Fruit fly (Drosophila melanogaster): Measurements from ENCODE around the gene CG43218.

Gene CG43218

dm6 chr3L:21292700-21293099, 34.9 kb downstream of the CG43218 start, which contains the start of gene Cpr78Ca:
TSS of gene Cpr78Ca (minus strand) at chr3L:21292800.
- no peak for TF ChIP-seq pan (optimal IDR thresholded peaks at IDR 0.05)
- TF ChIP-seq CG8478 (optimal IDR thresholded peaks at IDR 0.05), result no peak
- TF ChIP-seq EcR (GFP tag; optimal IDR thresholded peaks at IDR 0.05), result no peak
- no peak for TF ChIP-seq psq (optimal IDR thresholded peaks at IDR 0.05)
- TF ChIP-seq Dll (optimal IDR thresholded peaks at IDR 0.05), result no peak
- no peak for TF ChIP-seq usp (GFP tag; optimal IDR thresholded peaks at IDR 0.05)

DNA sequence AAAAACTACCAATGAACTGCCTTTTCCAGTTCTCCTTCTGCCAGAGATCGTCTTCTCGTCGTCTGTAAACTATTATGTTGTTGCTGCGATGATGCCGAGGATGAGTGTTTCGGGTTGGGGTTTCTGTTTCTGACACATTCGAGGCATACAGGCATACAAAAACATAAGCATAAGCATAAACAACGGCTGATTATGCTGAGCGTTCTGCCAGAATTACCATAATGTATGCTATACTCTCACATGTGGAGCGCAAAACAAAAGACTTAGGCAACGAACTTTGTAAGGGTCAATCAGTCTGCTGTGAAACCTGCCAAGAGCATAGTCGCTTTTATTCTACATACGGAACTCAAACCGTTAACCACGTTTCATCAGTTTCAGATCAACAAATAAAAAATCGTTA, 36.4 kb downstream of the CG43218 start, which contains the start of gene Cpr78Cb:
Gene Cpr78Cb (plus strand): TSS at position 291 of the 400 bp plus-strand sequence.
- TF ChIP-seq psq (optimal IDR thresholded peaks at IDR 0.05), result no peak
- TF ChIP-seq pan (optimal IDR thresholded peaks at IDR 0.05), result no peak
- TF ChIP-seq usp (GFP tag; optimal IDR thresholded peaks at IDR 0.05), result no peak
- TF ChIP-seq CG8478 (optimal IDR thresholded peaks at IDR 0.05), result no peak
- no peak for TF ChIP-seq Dll (optimal IDR thresholded peaks at IDR 0.05)
- TF ChIP-seq EcR (GFP tag; optimal IDR thresholded peaks at IDR 0.05), result no peak

DNA sequence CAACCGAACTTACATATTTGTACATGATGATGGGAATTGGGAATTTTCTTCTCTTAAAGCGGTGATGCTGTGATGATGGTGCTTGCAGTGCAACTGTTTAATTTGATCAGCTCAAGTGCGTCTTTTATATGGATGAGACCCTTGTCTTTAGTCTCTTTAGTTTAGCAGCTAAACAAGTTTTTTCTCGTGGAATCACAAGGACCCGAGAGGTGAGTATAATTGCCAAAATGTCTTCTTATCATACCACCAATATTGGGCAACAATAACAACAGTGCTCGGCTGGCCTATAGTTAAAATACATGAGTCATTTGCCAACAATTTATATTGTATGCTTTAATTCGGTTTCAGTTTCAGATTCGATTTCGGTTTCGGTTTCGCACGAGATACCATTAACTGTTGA, 39.9 kb downstream of the CG43218 start, which contains the start of gene Edg78E:
Gene Edg78E (minus strand): TSS at position 101 of the 400 bp plus-strand sequence.
- no peak for TF ChIP-seq usp (GFP tag; optimal IDR thresholded peaks at IDR 0.05)
- no peak for TF ChIP-seq EcR (GFP tag; optimal IDR thresholded peaks at IDR 0.05)
- no peak for TF ChIP-seq pan (optimal IDR thresholded peaks at IDR 0.05)
- TF ChIP-seq Dll (optimal IDR thresholded peaks at IDR 0.05), result no peak
- TF ChIP-seq psq (optimal IDR thresholded peaks at IDR 0.05), result no peak
- TF ChIP-seq CG8478 (optimal IDR thresholded peaks at IDR 0.05), result no peak

DNA sequence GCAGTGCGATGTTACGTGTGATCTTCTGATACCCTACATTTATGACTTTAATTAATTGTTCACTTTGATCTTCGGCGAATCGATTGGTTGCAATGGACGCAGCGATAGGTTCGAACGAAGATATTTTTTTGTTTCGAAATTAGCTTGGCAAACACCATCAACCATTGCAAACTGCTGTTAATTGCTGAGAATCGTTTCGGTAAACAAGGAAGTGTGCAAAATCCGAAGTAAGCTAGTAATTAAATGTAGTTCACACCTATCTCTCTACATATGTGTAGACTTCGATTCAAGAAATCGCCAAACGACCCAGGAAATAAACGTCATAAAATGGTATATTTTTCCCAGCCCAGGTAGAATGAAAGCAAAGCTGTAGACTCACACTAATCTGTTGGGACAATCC, 40.6 kb downstream of the CG43218 start, which contains the start of gene CG43702:
Gene CG43702 (plus strand): TSS at position 301 of the 400 bp plus-strand sequence.
- TF ChIP-seq CG8478 (optimal IDR thresholded peaks at IDR 0.05) (no peak), EcR (GFP tag; optimal IDR thresholded peaks at IDR 0.05) (no peak), Dll (optimal IDR thresholded peaks at IDR 0.05) (no peak), pan (optimal IDR thresholded peaks at IDR 0.05) (no peak), usp (GFP tag; optimal IDR thresholded peaks at IDR 0.05) (no peak), psq (optimal IDR thresholded peaks at IDR 0.05) (no peak)

- no peak for TF ChIP-seq EcR (GFP tag; optimal IDR thresholded peaks at IDR 0.05)
- TF ChIP-seq usp (GFP tag; optimal IDR thresholded peaks at IDR 0.05), result no peak
- no peak for TF ChIP-seq Dll (optimal IDR thresholded peaks at IDR 0.05)
- no peak for TF ChIP-seq pan (optimal IDR thresholded peaks at IDR 0.05)
- no peak for TF ChIP-seq CG8478 (optimal IDR thresholded peaks at IDR 0.05)
- no peak for TF ChIP-seq psq (optimal IDR thresholded peaks at IDR 0.05)
Observed at dm6 chr3L:21299203-21299602, 41.4 kb downstream of the CG43218 start.

DNA sequence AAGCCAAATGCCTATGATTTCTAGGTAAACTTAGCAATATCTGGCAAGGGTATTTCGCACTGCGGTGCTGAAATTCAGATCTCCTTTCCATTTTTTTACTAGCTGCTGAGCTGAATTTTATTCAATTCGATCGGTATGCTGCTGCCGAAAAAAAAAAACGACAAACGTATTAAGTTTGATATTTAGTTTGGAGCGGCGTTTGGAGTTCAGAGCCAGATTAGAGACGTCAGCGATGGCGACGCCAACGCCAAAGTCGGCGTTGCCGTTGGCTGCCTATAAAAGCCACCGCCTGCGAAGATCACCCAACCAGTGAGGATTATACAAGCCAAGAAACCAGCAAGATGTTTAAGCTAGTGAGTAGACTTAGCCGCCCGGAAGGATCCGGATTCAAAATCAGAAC, 42.5 kb downstream of the CG43218 start, which contains the start of gene Cpr78Cc:
Gene Cpr78Cc (plus strand): TSS at position 301 of the 400 bp plus-strand sequence.
- no peak for TF ChIP-seq CG8478 (optimal IDR thresholded peaks at IDR 0.05)

- TF ChIP-seq Dll (optimal IDR thresholded peaks at IDR 0.05) (no peak), psq (optimal IDR thresholded peaks at IDR 0.05) (no peak), usp (GFP tag; optimal IDR thresholded peaks at IDR 0.05) (no peak), pan (optimal IDR thresholded peaks at IDR 0.05) (no peak), CG8478 (optimal IDR thresholded peaks at IDR 0.05) (no peak), EcR (GFP tag; optimal IDR thresholded peaks at IDR 0.05) (no peak)
Observed at dm6 chr3L:21301737-21302487, 44.1 kb downstream of the CG43218 start.

- TF ChIP-seq usp (GFP tag; optimal IDR thresholded peaks at IDR 0.05) (no peak), Dll (optimal IDR thresholded peaks at IDR 0.05) (no peak), CG8478 (optimal IDR thresholded peaks at IDR 0.05) (no peak), pan (optimal IDR thresholded peaks at IDR 0.05) (no peak), EcR (GFP tag; optimal IDR thresholded peaks at IDR 0.05) (no peak), psq (optimal IDR thresholded peaks at IDR 0.05) (no peak)
Observed at dm6 chr3L:21302493-21302892, 44.7 kb downstream of the CG43218 start.

dm6 chr3L:21303659-21304058, 45.8 kb downstream of the CG43218 start:
- TF ChIP-seq EcR (GFP tag; optimal IDR thresholded peaks at IDR 0.05), result no peak
- TF ChIP-seq usp (GFP tag; optimal IDR thresholded peaks at IDR 0.05), result no peak
- no peak for TF ChIP-seq psq (optimal IDR thresholded peaks at IDR 0.05)
- TF ChIP-seq Dll (optimal IDR thresholded peaks at IDR 0.05), result no peak
- TF ChIP-seq CG8478 (optimal IDR thresholded peaks at IDR 0.05), result no peak
- no peak for TF ChIP-seq pan (optimal IDR thresholded peaks at IDR 0.05)

- TF ChIP-seq Dll (optimal IDR thresholded peaks at IDR 0.05) (no peak), pan (optimal IDR thresholded peaks at IDR 0.05) (no peak), EcR (GFP tag; optimal IDR thresholded peaks at IDR 0.05) (no peak), usp (GFP tag; optimal IDR thresholded peaks at IDR 0.05) (no peak), psq (optimal IDR thresholded peaks at IDR 0.05) (no peak), CG8478 (optimal IDR thresholded peaks at IDR 0.05) (no peak)
Observed at dm6 chr3L:21304400-21304799, 46.6 kb downstream of the CG43218 start, which contains the start of the genes CG11309 and CG7632. TSS of gene CG11309 (minus strand) at chr3L:21304658. TSS of gene CG7632 (plus strand) at chr3L:21304697.
